Fruit fly (Drosophila melanogaster) whole organism, embryonic: ENCODE measurements around the gene CG4770.

Source experiments
- CG10267 ChIP-seq: fragments of 200-800 bp; sonication (Bioruptor generic); optimal IDR thresholded peaks from 2 replicates; lab custom pipeline; 2018; ENCODE audit warnings: missing biosample characterization, mild to moderate bottlenecking, missing genetic modification characterization, moderate library complexity
- CG12236 ChIP-seq: fragments of 200-800 bp; sonication (Bioruptor generic); optimal IDR thresholded peaks from 2 replicates; lab custom pipeline; 2016; ENCODE audit warnings: missing biosample characterization, missing genetic modification characterization
- CG13287 ChIP-seq: fragments of 200-800 bp; sonication (Bioruptor generic); IDR thresholded peaks from 2 replicates; pipeline ENCODE4 v1.3.6; 2022; ENCODE audit warnings: missing biosample characterization, missing genetic modification characterization; ENCODE audit not compliant: partially characterized antibody
- CG13775 ChIP-seq: fragments of 200-800 bp; sonication (Bioruptor generic); optimal IDR thresholded peaks from 3 replicates; lab custom pipeline; 2017; ENCODE audit warnings: missing biosample characterization, mild to moderate bottlenecking, missing genetic modification characterization
- CG14710 ChIP-seq: fragments of 200-800 bp; sonication (Bioruptor generic); optimal IDR thresholded peaks from 3 replicates; lab custom pipeline; 2019; ENCODE audit warnings: missing biosample characterization, mild to moderate bottlenecking, missing genetic modification characterization, moderate library complexity
- CG1603 ChIP-seq: fragments of 200-800 bp; sonication (Bioruptor generic); optimal IDR thresholded peaks from 2 replicates; lab custom pipeline; 2019; ENCODE audit warnings: missing biosample characterization, mild to moderate bottlenecking, missing genetic modification characterization, moderate library complexity
- CG16813 ChIP-seq: fragments of 200-800 bp; sonication (Bioruptor generic); IDR thresholded peaks from 3 replicates; pipeline ENCODE4 v1.3.6; 2022; ENCODE audit warnings: missing biosample characterization, missing genetic modification characterization; ENCODE audit not compliant: partially characterized antibody
- CG16815 ChIP-seq: fragments of 200-800 bp; sonication (Bioruptor generic); optimal IDR thresholded peaks from 3 replicates; lab custom pipeline; 2017; ENCODE audit warnings: missing biosample characterization, mild to moderate bottlenecking, missing genetic modification characterization
- CG17186 ChIP-seq: fragments of 200-800 bp; sonication (Bioruptor generic); optimal IDR thresholded peaks from 3 replicates; lab custom pipeline; 2017; ENCODE audit warnings: missing biosample characterization, missing genetic modification reagents, missing genetic modification characterization
- CG17328 ChIP-seq: fragments of 200-800 bp; sonication (Bioruptor generic); IDR thresholded peaks from 2 replicates; pipeline ENCODE4 v1.3.6; 2022; ENCODE audit warnings: missing biosample characterization, missing genetic modification characterization
- CG17612 ChIP-seq: fragments of 200-800 bp; sonication (Bioruptor generic); IDR thresholded peaks from 2 replicates; pipeline ENCODE4 v1.3.6; 2022; ENCODE audit warnings: missing biosample characterization, missing genetic modification characterization
- CG17802 ChIP-seq: fragments of 200-800 bp; sonication (Bioruptor generic); optimal IDR thresholded peaks from 2 replicates; lab custom pipeline; 2018; ENCODE audit warnings: missing biosample characterization, mild to moderate bottlenecking, missing genetic modification characterization, moderate library complexity
- CG17829 ChIP-seq: fragments of 200-800 bp; optimal IDR thresholded peaks from 2 replicates; lab custom pipeline; 2019; ENCODE audit warnings: missing biosample characterization, mild to moderate bottlenecking, missing genetic modification characterization, moderate library complexity
- CG18599 ChIP-seq: fragments of 200-800 bp; sonication (Bioruptor generic); optimal IDR thresholded peaks from 3 replicates; lab custom pipeline; 2017; ENCODE audit warnings: missing biosample characterization, missing genetic modification characterization, mild to moderate bottlenecking, moderate library complexity, missing genetic modification reagents
- CG2116 ChIP-seq: fragments of 200-800 bp; sonication (Bioruptor generic); optimal IDR thresholded peaks from 3 replicates; lab custom pipeline; 2018; ENCODE audit warnings: missing biosample characterization, mild to moderate bottlenecking, missing genetic modification characterization
- CG3163 ChIP-seq: fragments of 200-800 bp; sonication (Bioruptor generic); optimal IDR thresholded peaks from 3 replicates; lab custom pipeline; 2016; ENCODE audit warnings: missing biosample characterization, missing genetic modification characterization
- CG32532 ChIP-seq: fragments of 200-800 bp; sonication (Bioruptor generic); IDR thresholded peaks from 2 replicates; pipeline ENCODE4 v1.3.6; 2022; ENCODE audit warnings: missing biosample characterization, missing genetic modification characterization
- CG4617 ChIP-seq: fragments of 200-800 bp; sonication (Bioruptor generic); optimal IDR thresholded peaks from 3 replicates; lab custom pipeline; 2016; ENCODE audit warnings: missing biosample characterization, missing genetic modification characterization, borderline replicate concordance
- CG6654 ChIP-seq: fragments of 200-800 bp; sonication (Bioruptor generic); optimal IDR thresholded peaks from 2 replicates; lab custom pipeline; 2017; ENCODE audit warnings: missing biosample characterization, mild to moderate bottlenecking, missing genetic modification characterization
- CG6689 ChIP-seq: fragments of 200-800 bp; sonication (Bioruptor generic); IDR thresholded peaks from 2 replicates; pipeline ENCODE4 v1.3.6; 2022; ENCODE audit warnings: missing biosample characterization, missing genetic modification characterization
- CG7839 ChIP-seq: fragments of 200-800 bp; sonication (Bioruptor generic); optimal IDR thresholded peaks from 3 replicates; lab custom pipeline; 2018; ENCODE audit warnings: missing biosample characterization, mild to moderate bottlenecking, missing genetic modification characterization, moderate library complexity
- CG8388 ChIP-seq: fragments of 200-800 bp; sonication (Bioruptor generic); optimal IDR thresholded peaks from 2 replicates; lab custom pipeline; 2019; ENCODE audit warnings: missing biosample characterization, mild to moderate bottlenecking, missing genetic modification characterization, moderate library complexity
- CG9609 ChIP-seq: fragments of 200-800 bp; sonication (Bioruptor generic); optimal IDR thresholded peaks from 3 replicates; lab custom pipeline; 2016; ENCODE audit warnings: missing biosample characterization, missing genetic modification characterization
- CrebB ChIP-seq: fragments of 200-800 bp; sonication (Bioruptor generic); optimal IDR thresholded peaks from 3 replicates; lab custom pipeline; 2018; ENCODE audit warnings: missing biosample characterization, mild to moderate bottlenecking, missing genetic modification characterization
- D ChIP-seq, 2 experiments: fragments of 200-800 bp in 1 of 2; fragments of >200 bp in 1 of 2; sonication (Bioruptor generic) in 1 of 2; optimal IDR thresholded peaks; 2 replicates in 1 of 2; 3 replicates in 1 of 2; lab custom pipeline; 2017; ENCODE audit warnings: mild to moderate bottlenecking in 1 of 2, missing biosample characterization in 1 of 2, missing genetic modification characterization in 1 of 2, missing genetic modification reagents in 1 of 2
- Dip3 ChIP-seq: fragments of 200-800 bp; sonication (Bioruptor generic); optimal IDR thresholded peaks from 3 replicates; lab custom pipeline; 2016; ENCODE audit warnings: missing biosample characterization, missing genetic modification characterization
- Fer3 ChIP-seq: fragments of 200-800 bp; sonication (Bioruptor generic); optimal IDR thresholded peaks from 2 replicates; lab custom pipeline; 2018; ENCODE audit warnings: missing biosample characterization, mild to moderate bottlenecking, missing genetic modification characterization, moderate library complexity
- Med ChIP-seq: fragments of 200-800 bp; sonication (Bioruptor generic); peaks from one replicate; lab custom pipeline; 2016; ENCODE audit warnings: missing biosample characterization, missing genetic modification characterization, mild to moderate bottlenecking, inconsistent platforms, moderate library complexity
- Pdp1 ChIP-seq, 2 experiments: fragments of 200-800 bp; sonication (Bioruptor generic); optimal IDR thresholded peaks; 3 replicates each; lab custom pipeline; 2016; ENCODE audit warnings: missing biosample characterization in 2 of 2, missing genetic modification characterization in 2 of 2, mild to moderate bottlenecking in 1 of 2, moderate library complexity in 1 of 2
- Usf ChIP-seq: fragments of 200-800 bp; sonication (Bioruptor generic); optimal IDR thresholded peaks from 2 replicates; lab custom pipeline; 2017; ENCODE audit warnings: missing genotype, missing biosample characterization, missing genetic modification characterization
- ac ChIP-seq: fragments of 200-800 bp; sonication (Bioruptor generic); optimal IDR thresholded peaks from 3 replicates; lab custom pipeline; 2017; ENCODE audit warnings: missing biosample characterization, mild to moderate bottlenecking, missing genetic modification characterization
- al ChIP-seq: fragments of 200-800 bp; sonication (Bioruptor generic); IDR thresholded peaks from 2 replicates; pipeline ENCODE4 v1.3.6; 2022; ENCODE audit warnings: missing biosample characterization, missing genetic modification characterization
- ato ChIP-seq: fragments of 200-800 bp; sonication (Bioruptor generic); IDR thresholded peaks from 2 replicates; pipeline ENCODE4 v1.3.6; 2022; ENCODE audit warnings: missing biosample characterization, missing genetic modification characterization; ENCODE audit not compliant: partially characterized antibody
- corto ChIP-seq: fragments of 200-800 bp; sonication (Bioruptor generic); optimal IDR thresholded peaks from 2 replicates; lab custom pipeline; 2016; ENCODE audit warnings: missing biosample characterization, mild to moderate bottlenecking, missing genetic modification characterization, moderate library complexity
- esg ChIP-seq: fragments of 200-800 bp; sonication (Bioruptor generic); conservative IDR thresholded peaks from 2 replicates; pipeline ENCODE4 v1.3.6; 2022; ENCODE audit warnings: missing biosample characterization, missing genetic modification characterization
- exex ChIP-seq: fragments of 200-800 bp; sonication (Bioruptor generic); optimal IDR thresholded peaks from 4 replicates; lab custom pipeline; 2018; ENCODE audit warnings: missing biosample characterization, mild to moderate bottlenecking, missing genetic modification characterization, moderate library complexity
- fd3F ChIP-seq: fragments of 200-800 bp; sonication (Bioruptor generic); optimal IDR thresholded peaks from 2 replicates; lab custom pipeline; 2018; ENCODE audit warnings: missing biosample characterization, mild to moderate bottlenecking, missing genetic modification characterization, moderate library complexity
- ftz-f1 ChIP-seq: fragments of 200-800 bp; sonication (Bioruptor generic); optimal IDR thresholded peaks from 2 replicates; lab custom pipeline; 2016; ENCODE audit warnings: missing biosample characterization, missing genetic modification characterization
- gcm ChIP-seq: fragments of 200-800 bp; sonication (Bioruptor generic); optimal IDR thresholded peaks from 2 replicates; lab custom pipeline; 2019; ENCODE audit warnings: missing biosample characterization, mild to moderate bottlenecking, missing genetic modification characterization, moderate library complexity
- gfzf ChIP-seq: fragments of 200-800 bp; sonication (Bioruptor generic); optimal IDR thresholded peaks from 2 replicates; lab custom pipeline; 2016; ENCODE audit warnings: missing biosample characterization, mild to moderate bottlenecking, missing genetic modification characterization, moderate library complexity
- jumu ChIP-seq: fragments of 200-800 bp; sonication (Bioruptor generic); optimal IDR thresholded peaks from 3 replicates; lab custom pipeline; 2016; ENCODE audit warnings: missing biosample characterization, missing genetic modification characterization
- klu ChIP-seq: fragments of 200-800 bp; sonication (Bioruptor generic); IDR thresholded peaks from 2 replicates; pipeline ENCODE4 v1.3.6; 2022; ENCODE audit warnings: missing biosample characterization, missing genetic modification characterization
- maf-S ChIP-seq: fragments of 200-800 bp; sonication (Bioruptor generic); optimal IDR thresholded peaks from 2 replicates; lab custom pipeline; 2016; ENCODE audit warnings: missing biosample characterization, missing genetic modification characterization
- otp ChIP-seq: fragments of 200-800 bp; sonication (Bioruptor generic); IDR thresholded peaks from 3 replicates; pipeline ENCODE4, ENCODE4 v1.3.6; 2022; ENCODE audit warnings: missing biosample characterization, missing genetic modification characterization
- rib ChIP-seq: fragments of 200-800 bp; sonication (Bioruptor generic); IDR thresholded peaks from 2 replicates; pipeline ENCODE4 v1.3.6; 2022; ENCODE audit warnings: missing biosample characterization, missing genetic modification characterization
- row ChIP-seq: fragments of 200-800 bp; sonication (Bioruptor generic); IDR thresholded peaks from 3 replicates; pipeline ENCODE4 v1.3.6; 2022; ENCODE audit warnings: missing biosample characterization, missing genetic modification characterization
- so ChIP-seq: fragments of 200-800 bp; sonication (Bioruptor generic); IDR thresholded peaks from 3 replicates; pipeline ENCODE4 v1.3.6; 2022; ENCODE audit warnings: missing biosample characterization, missing genetic modification characterization
- vfl ChIP-seq: fragments of 200-800 bp; sonication (Bioruptor generic); optimal IDR thresholded peaks from 2 replicates; lab custom pipeline; 2016; ENCODE audit warnings: missing biosample characterization, missing genetic modification characterization
- wor ChIP-seq: fragments of 200-800 bp; sonication (Bioruptor generic); IDR thresholded peaks from 2 replicates; pipeline ENCODE4 v1.3.6; 2022; ENCODE audit warnings: missing biosample characterization, missing genetic modification characterization

The CG4770 gene

DNA sequence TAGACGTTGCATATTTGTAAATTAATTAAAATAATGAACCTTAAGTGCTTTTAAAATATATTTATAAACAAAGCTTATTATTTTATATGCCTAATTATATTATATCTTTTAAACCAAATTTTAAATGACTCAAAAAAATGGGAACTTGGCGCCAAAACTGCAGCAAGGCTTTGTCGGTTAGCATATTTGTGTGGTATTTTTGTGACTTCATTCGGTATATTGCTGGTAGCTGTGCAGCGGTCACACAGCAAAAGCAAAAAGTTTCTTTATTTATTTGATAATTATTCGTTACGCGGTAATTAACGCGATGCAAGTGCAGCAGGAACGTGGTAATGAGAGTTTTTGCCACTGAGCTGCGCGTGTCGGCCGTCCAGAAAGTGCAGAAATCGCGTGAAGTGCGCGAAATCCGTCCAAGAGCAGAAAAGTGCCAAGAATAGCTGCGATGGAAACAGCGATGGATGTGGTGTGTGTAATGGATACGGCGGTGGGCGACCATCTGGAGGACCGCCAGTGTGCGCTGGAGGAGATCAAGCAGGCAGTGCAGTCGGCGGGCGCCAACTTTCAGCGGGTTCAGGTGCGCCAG is 38.7 kb upstream of the CG4770 start, which contains the start of gene Ask1 (continued):
- TF ChIP-seq CG8388 (no peak), CG13775 (no peak), CG16813 (GFP tag; lab: Robert Waterston, UW) (peak; percentile 22; the same call in 1 of the 3 replicates), CG17829 (tag; lab: Kevin White, UChicago) (no peak), jumu (GFP tag; lab: Kevin White, UChicago) (no peak), maf-S (GFP tag; lab: Kevin White, UChicago) (no peak), rib (GFP tag; lab: Robert Waterston, UW) (no peak), CG6654 (GFP tag; lab: Kevin White, UChicago) (no peak), Med (peak; percentile 70), D (optimal IDR thresholded peaks at IDR 0.05; lab: Kevin White, UChicago) (no peak), D (GFP tag; optimal IDR thresholded peaks at IDR 0.05; lab: Kevin White, UChicago) (no peak), CG9609 (GFP tag; lab: Kevin White, UChicago) (no peak), so (GFP tag; lab: Robert Waterston, UW) (no peak), exex (peak; percentile 16), vfl (GFP tag; lab: Kevin White, UChicago) (no peak), CG4617 (GFP tag; lab: Kevin White, UChicago) (peak; percentile 81), Pdp1 (GFP tag; optimal IDR thresholded peaks at IDR 0.05; lab: Kevin White, UChicago) (peak in 1 of 2 experiments; percentile 48), CG10267 (peak; percentile 20), CG17186 (GFP tag; lab: Kevin White, UChicago) (peak; percentile 47), CG12236 (GFP tag; lab: Kevin White, UChicago) (no peak), Fer3 (tag; lab: Kevin White, UChicago) (no peak), CG16815 (no peak), corto (GFP tag; lab: Kevin White, UChicago) (no peak), fd3F (GFP tag; lab: Kevin White, UChicago) (no peak), al (no peak), wor (GFP tag; lab: Robert Waterston, UW) (no peak), CG2116 (no peak), gcm (GFP tag; lab: Kevin White, UChicago) (no peak), klu (no peak), CG18599 (no peak), CG17612 (GFP tag; lab: Robert Waterston, UW) (no peak), CG14710 (tag; lab: Kevin White, UChicago) (peak; percentile 13), CG3163 (no peak), CG13287 (GFP tag; lab: Robert Waterston, UW) (0 out of 2 replicates have a peak, but pooled peaks have one; percentile 6), gfzf (GFP tag; lab: Kevin White, UChicago) (peak; percentile 82), ac (GFP tag; lab: Kevin White, UChicago) (no peak), otp (GFP tag; lab: Robert Waterston, UW) (peak; percentile 19; the same call in 1 of the 3 replicates)

dm6 chr3R:19880431-19880939 is 37.8 kb upstream of the CG4770 start:
- TF ChIP-seq CG18599 (peak; percentile 76), CG1603 (tag; lab: Kevin White, UChicago) (no peak), CrebB (tag; lab: Kevin White, UChicago) (no peak), CG32532 (peak; percentile 52; the same call in 1 of the 2 replicates), CG17328 (GFP tag; lab: Robert Waterston, UW) (no peak), CG17802 (tag; lab: Kevin White, UChicago) (peak; percentile 1), CG7839 (peak; percentile 72), ftz-f1 (GFP tag; lab: Kevin White, UChicago) (no peak), Dip3 (peak; percentile 31), ato (no peak; the same call in 1 of the 2 replicates), CG14710 (tag; lab: Kevin White, UChicago) (peak; percentile 28), vfl (GFP tag; lab: Kevin White, UChicago) (no peak), Usf (GFP tag; lab: Kevin White, UChicago) (no peak), esg (GFP tag; lab: Robert Waterston, UW) (no peak; the same call in 1 of the 2 replicates), wor (GFP tag; lab: Robert Waterston, UW) (no peak), row (GFP tag; lab: Robert Waterston, UW) (peak; percentile 87), CG6689 (peak; percentile 49)
